Worm (Caenorhabditis elegans): ENCODE results near the gene vps-24.

The vps-24 gene

ce11 chrII:4993530-4994192, at the start of gene vps-24, which contains the start of gene eif-1 (continued):
- TF ChIP-seq nhr-25 (tag; optimal IDR thresholded peaks at IDR 0.05; ENCODE audit: borderline replicate concordance, insufficient read depth) (no peak), T20F7.1 (GFP tag; optimal IDR thresholded peaks at IDR 0.05) (no peak), fkh-10 (GFP tag; optimal IDR thresholded peaks at IDR 0.05) (peak; percentile 31), mes-2 (tag; optimal IDR thresholded peaks at IDR 0.05; ENCODE audit: poor library complexity, severe bottlenecking) (peak; percentile 96), unc-130 (GFP tag; optimal IDR thresholded peaks at IDR 0.05) (peak; percentile 83)

- TF ChIP-seq lin-13 (GFP tag; optimal IDR thresholded peaks at IDR 0.05) (no peak), lsy-2 (tag; optimal IDR thresholded peaks at IDR 0.05) (peak in 1 of 2 experiments; percentile 41), ceh-32 (tag; optimal IDR thresholded peaks at IDR 0.05; ENCODE audit: poor library complexity) (no peak), nhr-41 (GFP tag; IDR thresholded peaks at IDR 0.05) (no peak), unc-39 (tag; optimal IDR thresholded peaks at IDR 0.05) (no peak), hlh-30 (tag; optimal IDR thresholded peaks at IDR 0.05; ENCODE audit: insufficient read depth) (no peak), rbr-2 (tag; optimal IDR thresholded peaks at IDR 0.05) (no peak), ZK337.2 (GFP tag; IDR thresholded peaks at IDR 0.05) (no peak), daf-8 (GFP tag; IDR thresholded peaks at IDR 0.05) (no peak), nhr-102 (tag; optimal IDR thresholded peaks at IDR 0.05) (no peak), T20F7.1 (GFP tag; optimal IDR thresholded peaks at IDR 0.05) (peak; percentile 90), F49E8.2 (tag; optimal IDR thresholded peaks at IDR 0.05; ENCODE audit: borderline replicate concordance) (no peak), nhr-48 (tag; optimal IDR thresholded peaks at IDR 0.05) (no peak), aha-1 (tag) (peak; percentile 84), zip-11 (GFP tag; IDR thresholded peaks at IDR 0.05) (no peak), ceh-20 (GFP tag; IDR thresholded peaks at IDR 0.05) (no peak), jun-1 (tag; optimal IDR thresholded peaks at IDR 0.05) (no peak), nhr-237 (tag; optimal IDR thresholded peaks at IDR 0.05) (no peak), cey-2 (tag; optimal IDR thresholded peaks at IDR 0.05; ENCODE audit: borderline replicate concordance, insufficient read depth) (no peak), F37D6.2 (tag; optimal IDR thresholded peaks at IDR 0.05) (no peak), vab-7 (GFP tag; IDR thresholded peaks at IDR 0.05) (no peak), hlh-11 (tag; optimal IDR thresholded peaks at IDR 0.05) (no peak)
Measured at ce11 chrII:4945695-4946094, 48.1 kb upstream of the vps-24 start, which contains the start of the genes gldi-11 and ZK546.2. gldi-11 (minus strand) TSS chrII:4945789. ZK546.2 (plus strand) TSS chrII:4946027.

- TF ChIP-seq mes-2 (tag; optimal IDR thresholded peaks at IDR 0.05; ENCODE audit: poor library complexity, severe bottlenecking) (peak; percentile 17), fkh-10 (GFP tag; optimal IDR thresholded peaks at IDR 0.05) (no peak), hmg-1.1 (GFP tag; IDR thresholded peaks at IDR 0.05) (no peak), lsy-2 (tag; optimal IDR thresholded peaks at IDR 0.05) (peak in 1 of 2 experiments; percentile 38), T20F7.1 (GFP tag; optimal IDR thresholded peaks at IDR 0.05) (peak; percentile 70), nhr-6 (tag; optimal IDR thresholded peaks at IDR 0.05) (peak; percentile 64), dve-1 (tag; optimal IDR thresholded peaks at IDR 0.05; ENCODE audit: insufficient read depth) (peak; percentile 17), mxl-3 (GFP tag; optimal IDR thresholded peaks at IDR 0.05) (no peak), ces-1 (GFP tag; optimal IDR thresholded peaks at IDR 0.05) (no peak)
Measured at ce11 chrII:4946775-4947174, 47.0 kb upstream of the vps-24 start.

ce11 chrII:4948118-4948517, 45.7 kb upstream of the vps-24 start:
- TF ChIP-seq Y48G9A.11 (GFP tag; IDR thresholded peaks at IDR 0.05) (peak; percentile 43; the same call in 1 of the 2 replicates), lin-38 (GFP tag; IDR thresholded peaks at IDR 0.05) (peak; percentile 39), duxl-1 (tag; optimal IDR thresholded peaks at IDR 0.05; ENCODE audit: poor library complexity) (peak; percentile 22), zip-2 (tag; optimal IDR thresholded peaks at IDR 0.05) (no peak), arid-1 (GFP tag; conservative IDR thresholded peaks at IDR 0.05) (0 out of 2 replicates have a peak, but pooled peaks have one; percentile 7)
